Fruit fly (Drosophila melanogaster): ENCODE measurements around the gene t-cup.

DNA sequence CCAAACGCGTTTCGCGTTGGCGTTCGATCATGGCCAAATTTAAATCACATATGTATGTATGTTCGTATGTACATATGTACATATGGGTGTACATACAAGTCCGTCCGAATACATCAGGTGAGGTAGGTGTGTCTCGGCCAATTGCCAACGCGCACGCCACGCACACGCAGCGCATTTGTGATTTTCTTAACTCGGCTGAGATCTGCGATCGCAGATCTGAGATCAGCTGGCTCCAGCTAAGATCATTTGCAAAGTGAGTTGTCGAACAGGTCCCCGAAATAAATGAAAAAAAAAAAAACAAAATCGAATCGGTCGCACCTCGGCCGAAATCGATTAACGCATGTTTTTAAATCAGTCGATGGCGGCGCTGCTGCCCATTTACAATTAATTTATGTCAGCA lies 27.9 kb downstream of the t-cup start:
- no peak for TF ChIP-seq insv (optimal IDR thresholded peaks at IDR 0.05)
- TF ChIP-seq h (optimal IDR thresholded peaks at IDR 0.05), result no peak
- TF ChIP-seq Myc (optimal IDR thresholded peaks at IDR 0.05), result no peak

All from Kc167 (cell line).